Fruit fly (Drosophila melanogaster) Kc167 (cell line): ENCODE measurements around the gene CG6276.

ENCODE experiments used
- Sin3A ChIP-seq: fragments of >200 bp; optimal IDR thresholded peaks from 2 replicates; lab custom pipeline; 2018; ENCODE audit warnings: missing external identifiers
- h ChIP-seq: fragments of >200 bp; optimal IDR thresholded peaks from 3 replicates; lab custom pipeline; 2018; ENCODE audit warnings: missing external identifiers
- insv ChIP-seq: fragments of >200 bp; optimal IDR thresholded peaks from 3 replicates; lab custom pipeline; 2018; ENCODE audit warnings: missing external identifiers
- psq ChIP-seq: fragments of >200 bp; optimal IDR thresholded peaks from 2 replicates; lab custom pipeline; 2017; ENCODE audit warnings: missing external identifiers
- ttk ChIP-seq: sonication (Bioruptor generic); optimal IDR thresholded peaks from 2 replicates; lab custom pipeline; 2017; ENCODE audit warnings: missing external identifiers

- no peak for TF ChIP-seq insv (lab: Kevin White, UChicago)
- TF ChIP-seq h (lab: Kevin White, UChicago) = no peak
- TF ChIP-seq psq = no peak
- no peak for TF ChIP-seq ttk (lab: Kevin White, UChicago)
- no peak for TF ChIP-seq Sin3A (lab: Kevin White, UChicago)
Measured at dm6 chr3R:15319912-15320746, at the start of gene CG6276, which contains the start of gene CG44040.
